Fruit fly (Drosophila melanogaster) whole organism, adult: ENCODE measurements around the gene CG13458.

Experiments
- CG11617 ChIP-seq: fragments of 200-800 bp; sonication (Bioruptor generic); optimal IDR thresholded peaks from 2 replicates; lab custom pipeline; 2017; ENCODE audit warnings: mild to moderate bottlenecking, missing biosample characterization, missing genetic modification reagents, missing genetic modification characterization
- CG12768 ChIP-seq: fragments of 200-800 bp; sonication (Bioruptor generic); optimal IDR thresholded peaks from 2 replicates; lab custom pipeline; 2017; ENCODE audit warnings: missing biosample characterization, missing genetic modification characterization, mild to moderate bottlenecking, moderate library complexity, missing genetic modification reagents
- CG14711 ChIP-seq: fragments of 200-800 bp; sonication (Bioruptor generic); optimal IDR thresholded peaks from 2 replicates; lab custom pipeline; 2018; ENCODE audit warnings: missing biosample characterization, mild to moderate bottlenecking, missing genetic modification characterization, moderate library complexity
- CG1620 ChIP-seq: fragments of 200-800 bp; sonication (Bioruptor generic); optimal IDR thresholded peaks from 2 replicates; lab custom pipeline; 2016; ENCODE audit warnings: missing biosample characterization, missing genetic modification characterization
- CG33017 ChIP-seq: fragments of 200-800 bp; sonication (Bioruptor generic); optimal IDR thresholded peaks from 2 replicates; lab custom pipeline; 2018; ENCODE audit warnings: missing biosample characterization, mild to moderate bottlenecking, missing genetic modification characterization, moderate library complexity
- CG5204 ChIP-seq: fragments of 200-800 bp; sonication (Bioruptor generic); optimal IDR thresholded peaks from 2 replicates; lab custom pipeline; 2016; ENCODE audit warnings: missing biosample characterization, missing genetic modification characterization
- CG7045 ChIP-seq: fragments of 200-800 bp; sonication (Bioruptor generic); optimal IDR thresholded peaks from 2 replicates; lab custom pipeline; 2017; ENCODE audit warnings: missing biosample characterization, mild to moderate bottlenecking, missing genetic modification characterization
- CG7101 ChIP-seq: fragments of 200-800 bp; sonication (Bioruptor generic); optimal IDR thresholded peaks from 2 replicates; lab custom pipeline; 2018; ENCODE audit warnings: missing biosample characterization, mild to moderate bottlenecking, missing genetic modification characterization, moderate library complexity
- Clk ChIP-seq: fragments of 200-800 bp; sonication (Bioruptor generic); optimal IDR thresholded peaks from 2 replicates; lab custom pipeline; 2017; ENCODE audit warnings: missing biosample characterization, missing genetic modification characterization
- Crg-1 ChIP-seq: fragments of 200-800 bp; sonication (Bioruptor generic); optimal IDR thresholded peaks from 2 replicates; lab custom pipeline; 2016; ENCODE audit warnings: missing biosample characterization, missing genetic modification characterization
- Hr96 ChIP-seq: fragments of 200-800 bp; sonication (Bioruptor generic); optimal IDR thresholded peaks from 2 replicates; lab custom pipeline; 2016; ENCODE audit warnings: missing biosample characterization, missing genetic modification characterization
- Mnt ChIP-seq: fragments of 200-800 bp; sonication (Bioruptor generic); optimal IDR thresholded peaks from 2 replicates; lab custom pipeline; 2016; ENCODE audit warnings: missing biosample characterization, mild to moderate bottlenecking, missing genetic modification characterization
- bab1 ChIP-seq: fragments of 200-800 bp; sonication (Bioruptor generic); optimal IDR thresholded peaks from 3 replicates; lab custom pipeline; 2019; ENCODE audit warnings: missing biosample characterization, mild to moderate bottlenecking, missing genetic modification characterization, moderate library complexity
- cic ChIP-seq: fragments of 200-800 bp; sonication (Bioruptor generic); optimal IDR thresholded peaks from 2 replicates; lab custom pipeline; 2017; ENCODE audit warnings: missing biosample characterization, mild to moderate bottlenecking, missing genetic modification characterization, moderate library complexity
- cnc ChIP-seq, 2 experiments: fragments of >200 bp; optimal IDR thresholded peaks; 2 replicates each; lab custom pipeline; 2017
- kay ChIP-seq: fragments of 200-800 bp; sonication (Bioruptor generic); peaks from one replicate; lab custom pipeline; 2016; ENCODE audit warnings: missing biosample characterization, missing genetic modification characterization, borderline replicate concordance
- ovo ChIP-seq: fragments of 200-800 bp; sonication (Bioruptor generic); optimal IDR thresholded peaks from 2 replicates; lab custom pipeline; 2016; ENCODE audit warnings: missing biosample characterization, missing genetic modification characterization
- pad ChIP-seq: fragments of 200-800 bp; sonication (Bioruptor generic); optimal IDR thresholded peaks from 3 replicates; lab custom pipeline; 2017; ENCODE audit warnings: missing biosample characterization, missing genetic modification characterization, mild to moderate bottlenecking, moderate library complexity, missing genetic modification reagents
- tj ChIP-seq: fragments of 200-800 bp; sonication (Bioruptor generic); optimal IDR thresholded peaks from 3 replicates; lab custom pipeline; 2017; ENCODE audit warnings: missing biosample characterization, mild to moderate bottlenecking, missing genetic modification characterization, moderate library complexity
- toe ChIP-seq: fragments of 200-800 bp; sonication (Bioruptor generic); optimal IDR thresholded peaks from 2 replicates; lab custom pipeline; 2016; ENCODE audit warnings: missing biosample characterization, missing genetic modification characterization

CG13458 gene

DNA sequence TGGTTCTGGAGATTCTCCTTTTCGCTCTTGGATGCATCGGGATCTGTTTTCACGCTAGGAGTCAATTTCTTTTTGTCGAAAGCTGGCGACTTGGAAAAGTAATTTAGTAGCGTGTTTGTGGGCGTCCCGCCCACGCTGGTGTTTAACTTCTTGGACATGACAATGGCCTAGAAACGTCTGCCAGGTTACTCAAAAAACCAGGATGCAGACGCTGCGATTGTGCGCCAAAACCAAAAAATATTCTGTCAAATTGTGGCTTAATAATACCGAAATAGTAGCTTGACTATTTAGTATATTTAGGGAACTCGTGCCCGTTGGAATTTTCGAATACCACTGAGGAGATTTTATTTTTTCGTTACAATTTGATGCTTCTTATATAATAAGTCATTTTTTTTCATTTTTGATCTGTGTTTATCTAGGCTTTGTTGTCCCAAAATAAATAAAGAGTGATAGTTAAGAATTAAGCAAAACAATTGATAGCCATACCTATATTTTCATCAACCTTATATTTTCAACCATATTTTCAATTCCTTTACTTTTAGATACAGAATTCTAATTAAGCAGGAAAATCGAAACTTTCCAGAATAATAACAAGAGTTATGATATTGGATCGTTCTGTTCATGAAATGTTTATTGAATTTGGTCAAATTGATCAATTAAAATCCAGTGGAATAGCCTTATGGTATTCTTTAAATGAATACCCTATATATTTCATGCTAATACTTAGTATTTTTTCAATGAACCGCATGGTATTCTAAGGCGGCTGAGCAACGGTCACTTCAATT, 45.2 kb downstream of the CG13458 start, which contains the start of the genes Msh6 and Prp31:
TSS of gene Msh6 (minus strand) at position 233 of the 785 bp plus-strand sequence.
TSS of gene Prp31 (plus strand) at position 771 of the 785 bp plus-strand sequence.
- TF ChIP-seq CG14711, result peak; percentile 54
- TF ChIP-seq bab1, result no peak
- TF ChIP-seq ovo (GFP tag; lab: Kevin White, UChicago), result peak; percentile 13
- TF ChIP-seq CG33017 (tag; lab: Kevin White, UChicago), result no peak
- peak; percentile 59 for TF ChIP-seq CG1620 (GFP tag; lab: Kevin White, UChicago)
- TF ChIP-seq toe, result peak; percentile 84
- peak; percentile 67 for TF ChIP-seq CG7045
- no peak for TF ChIP-seq Crg-1 (GFP tag; lab: Kevin White, UChicago)
- TF ChIP-seq tj (GFP tag; lab: Kevin White, UChicago), result peak; percentile 30
- no peak for TF ChIP-seq Mnt
- peak; percentile 58 for TF ChIP-seq CG12768 (GFP tag; lab: Kevin White, UChicago)
- TF ChIP-seq CG11617, result peak; percentile 60
- TF ChIP-seq CG7101 (tag; lab: Kevin White, UChicago), result peak; percentile 50
- TF ChIP-seq Hr96, result peak; percentile 68
- peak; percentile 22 for TF ChIP-seq Clk (GFP tag; lab: Kevin White, UChicago)
- TF ChIP-seq pad (GFP tag; lab: Kevin White, UChicago), result peak; percentile 48

- TF ChIP-seq CG5204 (GFP tag; lab: Kevin White, UChicago) (no peak), Crg-1 (GFP tag; lab: Kevin White, UChicago) (no peak), bab1 (peak; percentile 44), CG7101 (tag; lab: Kevin White, UChicago) (peak; percentile 42), ovo (GFP tag; lab: Kevin White, UChicago) (no peak), CG11617 (no peak), CG14711 (no peak), kay (GFP tag; lab: Kevin White, UChicago) (no peak), toe (no peak), CG33017 (tag; lab: Kevin White, UChicago) (no peak), cic (GFP tag; lab: Kevin White, UChicago) (no peak), Hr96 (no peak), pad (GFP tag; lab: Kevin White, UChicago) (no peak), Mnt (peak; percentile 56), Clk (GFP tag; lab: Kevin White, UChicago) (no peak)
These were observed 48.2 kb downstream of the CG13458 start, which contains the start of gene CG6878 for dm6 chr3L:15161549-15161948. TSS of gene CG6878 (plus strand) at chr3L:15161817.

dm6 chr3L:15162005-15162404, 48.6 kb downstream of the CG13458 start:
- TF ChIP-seq cic (GFP tag; lab: Kevin White, UChicago) (no peak), Clk (GFP tag; lab: Kevin White, UChicago) (no peak), Hr96 (no peak)

DNA sequence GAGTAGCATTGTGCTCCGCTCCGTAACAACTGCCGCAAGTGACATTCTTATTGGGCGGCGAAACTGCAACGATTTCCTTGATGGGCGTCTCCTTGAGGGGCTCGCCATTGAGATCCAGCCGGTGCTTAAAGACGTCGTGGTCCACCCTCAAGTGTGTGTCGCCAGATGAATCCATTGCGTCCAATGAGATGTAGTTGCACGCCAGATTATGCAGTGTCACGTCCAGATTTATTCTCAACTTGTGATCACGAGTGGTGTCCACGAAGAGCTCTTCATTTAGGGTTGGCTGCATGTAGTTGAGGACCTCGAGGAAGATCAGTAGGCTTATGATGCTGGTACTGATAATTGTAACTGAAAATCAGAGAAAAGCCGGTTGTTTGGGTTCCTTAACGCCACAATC, 49.6 kb downstream of the CG13458 start:
- TF ChIP-seq Clk (GFP tag; lab: Kevin White, UChicago), result no peak
- TF ChIP-seq cnc (optimal IDR thresholded peaks at IDR 0.05; lab: Kevin White, UChicago), result peak; percentile 60 to 79

DNA sequence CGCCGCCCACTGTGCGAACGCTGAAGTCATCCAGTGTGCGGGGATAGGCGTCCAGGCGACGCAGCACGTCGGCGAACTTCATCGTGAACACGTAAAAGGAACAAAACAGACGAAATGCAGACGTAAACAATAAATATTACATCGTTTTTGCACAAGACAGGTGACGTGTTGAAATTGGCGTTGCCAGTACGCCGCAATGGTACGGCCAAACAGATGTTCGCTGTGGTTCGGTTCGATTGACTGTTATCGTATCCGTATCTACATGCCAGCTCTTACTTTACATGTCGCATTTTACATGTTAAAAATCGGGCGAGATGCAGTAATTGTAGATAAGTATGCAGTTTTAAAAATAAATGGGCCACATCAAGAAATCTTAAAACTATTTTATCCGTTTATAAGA, 50.1 kb downstream of the CG13458 start, which contains the start of gene CG7011:
TSS of gene CG7011 (minus strand) at position 215 of the 400 bp plus-strand sequence.
- TF ChIP-seq cic (GFP tag; lab: Kevin White, UChicago) (no peak), cnc (optimal IDR thresholded peaks at IDR 0.05; lab: Kevin White, UChicago) (peak in 1 of 2 experiments; percentile 21), Hr96 (no peak), Crg-1 (GFP tag; lab: Kevin White, UChicago) (no peak), Mnt (no peak), CG7101 (tag; lab: Kevin White, UChicago) (no peak), CG11617 (no peak), CG14711 (no peak), CG33017 (tag; lab: Kevin White, UChicago) (no peak), CG1620 (GFP tag; lab: Kevin White, UChicago) (no peak), bab1 (no peak), tj (GFP tag; lab: Kevin White, UChicago) (peak; percentile 74), CG7045 (no peak)
